Worm (Caenorhabditis elegans) whole organism, L4 larva: ENCODE data around the gene K10C2.6.
A peak's percentile ranks its signal among the peaks of the same experiment; 100 is the strongest.

ENCODE experiments used
- D1046.2 ChIP-seq: fragments of 200-800 bp; sonication (Bioruptor generic); IDR thresholded peaks from 2 replicates; pipeline ENCODE4 v1.3.6; 2022; ENCODE audit warnings: missing genetic modification characterization, missing compliant biosample characterization
- F44E2.7 ChIP-seq: fragments of 200-800 bp; sonication (Bioruptor generic); IDR thresholded peaks from 2 replicates; pipeline ENCODE4 v2.1.2; 2022; ENCODE audit warnings: missing genetic modification characterization, missing compliant biosample characterization
- T20F7.1 ChIP-seq: fragments of 200-800 bp; sonication (Bioruptor generic); optimal IDR thresholded peaks from 2 replicates; lab custom pipeline; 2018; ENCODE audit warnings: mild to moderate bottlenecking, missing genetic modification characterization, missing compliant biosample characterization
- T26A8.4 ChIP-seq: fragments of 200-800 bp; sonication (Bioruptor generic); IDR thresholded peaks from 2 replicates; pipeline ENCODE4 v1.3.6; 2022; ENCODE audit warnings: missing genetic modification characterization, missing compliant biosample characterization
- aha-1 ChIP-seq: fragments of 150-350 bp; peaks from one replicate; lab custom pipeline; 2014; ENCODE audit warnings: missing biosample characterization, missing genetic modification characterization
- arid-1 ChIP-seq: fragments of 200-800 bp; sonication (Bioruptor generic); conservative IDR thresholded peaks from 2 replicates; pipeline ENCODE4 v1.3.6; 2022; ENCODE audit warnings: missing genetic modification reagents, missing genetic modification characterization, missing compliant biosample characterization
- ceh-32 ChIP-seq: sonication (generic microtip); optimal IDR thresholded peaks from 2 replicates; lab custom pipeline; 2016; ENCODE audit warnings: mild to moderate bottlenecking, missing genetic modification characterization, missing compliant biosample characterization; ENCODE audit not compliant: poor library complexity
- ces-1 ChIP-seq: fragments of 150-350 bp; sonication (generic microtip); optimal IDR thresholded peaks from 4 replicates; lab custom pipeline; 2014; ENCODE audit warnings: missing biosample characterization, missing genetic modification reagents, missing genetic modification characterization
- daf-16 ChIP-seq, 3 experiments: sonication (generic microtip); optimal IDR thresholded peaks; 2 replicates each; lab custom pipeline; 2016 to 2017; ENCODE audit warnings: missing genetic modification characterization in 3 of 3, missing genetic modification reagents in 3 of 3, mild to moderate bottlenecking in 2 of 3, missing compliant biosample characterization in 2 of 3, missing biosample characterization in 1 of 3, moderate library complexity in 1 of 3
- dmd-6 ChIP-seq: fragments of 200-800 bp; sonication (Bioruptor generic); IDR thresholded peaks from 2 replicates; pipeline ENCODE4 v1.3.6; 2022; ENCODE audit warnings: missing genetic modification reagents, missing genetic modification characterization, missing compliant biosample characterization
- dpl-1 ChIP-seq: fragments of 150-350 bp; optimal IDR thresholded peaks from 2 replicates; lab custom pipeline; 2014; ENCODE audit warnings: missing biosample characterization, missing genetic modification reagents, missing genetic modification characterization
- duxl-1 ChIP-seq: sonication (generic microtip); optimal IDR thresholded peaks from 2 replicates; lab custom pipeline; 2016; ENCODE audit warnings: mild to moderate bottlenecking, missing genetic modification characterization, moderate library complexity, missing compliant biosample characterization; ENCODE audit not compliant: poor library complexity
- dve-1 ChIP-seq: sonication (generic microtip); optimal IDR thresholded peaks from 2 replicates; lab custom pipeline; 2017; ENCODE audit warnings: antibody characterized with exemption, mild to moderate bottlenecking, missing genetic modification characterization, missing compliant biosample characterization; ENCODE audit not compliant: insufficient read depth
- fkh-10 ChIP-seq: fragments of 150-350 bp; optimal IDR thresholded peaks from 2 replicates; lab custom pipeline; 2014; ENCODE audit warnings: missing biosample characterization, missing genetic modification reagents, missing genetic modification characterization
- hlh-30 ChIP-seq: sonication (generic microtip); optimal IDR thresholded peaks from 2 replicates; lab custom pipeline; 2017; ENCODE audit warnings: antibody characterized with exemption, mild to moderate bottlenecking, missing genetic modification characterization, missing compliant biosample characterization; ENCODE audit not compliant: insufficient read depth
- hmg-1.1 ChIP-seq: fragments of 200-800 bp; sonication (Bioruptor generic); IDR thresholded peaks from 2 replicates; pipeline ENCODE4 v1.3.6; 2022; ENCODE audit warnings: missing genetic modification reagents, missing genetic modification characterization, missing compliant biosample characterization
- jun-1 ChIP-seq: fragments of 150-350 bp; optimal IDR thresholded peaks from 2 replicates; lab custom pipeline; 2014; ENCODE audit warnings: missing biosample characterization, missing genetic modification reagents, missing genetic modification characterization
- lin-1 ChIP-seq: fragments of 200-800 bp; sonication (Bioruptor generic); IDR thresholded peaks from 2 replicates; pipeline ENCODE4 v1.3.6; 2022; ENCODE audit warnings: missing genetic modification reagents, missing genetic modification characterization, missing compliant biosample characterization
- lin-15B ChIP-seq: fragments of 150-350 bp; sonication (generic microtip); optimal IDR thresholded peaks from 3 replicates; lab custom pipeline; 2014; ENCODE audit warnings: missing biosample characterization, missing genetic modification characterization
- lin-38 ChIP-seq: fragments of 200-800 bp; sonication (Bioruptor generic); IDR thresholded peaks from 2 replicates; pipeline ENCODE4 v1.3.6; 2022; ENCODE audit warnings: missing genetic modification reagents, missing genetic modification characterization, missing compliant biosample characterization
- mdl-1 ChIP-seq, 2 experiments: fragments of 150-350 bp in 1 of 2; sonication (generic microtip) in 1 of 2; optimal IDR thresholded peaks; 2 replicates each; lab custom pipeline; 2014 to 2017; ENCODE audit warnings: missing biosample characterization in 2 of 2, missing genetic modification characterization in 2 of 2
- mep-1 ChIP-seq: fragments of 150-350 bp; sonication (generic microtip); optimal IDR thresholded peaks from 3 replicates; lab custom pipeline; 2014; ENCODE audit warnings: missing biosample characterization, missing genetic modification characterization
- nhr-28 ChIP-seq: fragments of 150-350 bp; optimal IDR thresholded peaks from 2 replicates; lab custom pipeline; 2014; ENCODE audit warnings: missing biosample characterization, missing genetic modification characterization
- nhr-41 ChIP-seq: fragments of 200-800 bp; sonication (Bioruptor generic); IDR thresholded peaks from 2 replicates; pipeline ENCODE4 v1.3.6; 2022; ENCODE audit warnings: missing genetic modification reagents, missing genetic modification characterization, missing compliant biosample characterization
- nhr-6 ChIP-seq: fragments of 150-350 bp; optimal IDR thresholded peaks from 2 replicates; lab custom pipeline; 2014; ENCODE audit warnings: missing biosample characterization, missing genetic modification characterization
- php-3 ChIP-seq: fragments of 200-800 bp; sonication (Bioruptor generic); IDR thresholded peaks from 2 replicates; pipeline ENCODE4 v1.3.6; 2022; ENCODE audit warnings: missing genetic modification reagents, missing genetic modification characterization, missing compliant biosample characterization
- pqm-1 ChIP-seq: sonication (generic microtip); optimal IDR thresholded peaks from 2 replicates; lab custom pipeline; 2017; ENCODE audit warnings: missing biosample characterization, missing genetic modification characterization
- snpc-1.2 ChIP-seq: fragments of 200-800 bp; sonication (Bioruptor generic); IDR thresholded peaks from 2 replicates; pipeline ENCODE4 v1.3.6; 2022; ENCODE audit warnings: missing genetic modification reagents, missing genetic modification characterization, missing compliant biosample characterization
- snpc-4 ChIP-seq: fragments of 150-350 bp; optimal IDR thresholded peaks from 2 replicates; lab custom pipeline; 2014; ENCODE audit warnings: missing biosample characterization, missing genetic modification characterization
- spr-1 ChIP-seq: sonication (generic microtip); optimal IDR thresholded peaks from 2 replicates; lab custom pipeline; 2016; ENCODE audit warnings: mild to moderate bottlenecking, missing genetic modification characterization, missing compliant biosample characterization
- spr-3 ChIP-seq: fragments of 200-800 bp; sonication (Bioruptor generic); optimal IDR thresholded peaks from 2 replicates; lab custom pipeline; 2018; ENCODE audit warnings: mild to moderate bottlenecking, missing genetic modification characterization, missing compliant biosample characterization
- tag-97 ChIP-seq: fragments of 200-800 bp; sonication (Bioruptor generic); IDR thresholded peaks from 2 replicates; pipeline ENCODE4 v1.3.6; 2022; ENCODE audit warnings: missing genetic modification characterization, missing compliant biosample characterization
- unc-62 ChIP-seq, 3 experiments: fragments of 150-350 bp in 1 of 3; sonication (generic microtip); optimal IDR thresholded peaks in 2 of 3; peaks in 1 of 3; 1 replicate in 1 of 3; 2 replicates in 2 of 3; lab custom pipeline; 2014 to 2017; ENCODE audit warnings: missing biosample characterization in 3 of 3, missing genetic modification characterization in 3 of 3, missing genetic modification reagents in 3 of 3, missing genotype in 1 of 3
- zag-1 ChIP-seq: fragments of 150-350 bp; optimal IDR thresholded peaks from 2 replicates; lab custom pipeline; 2014; ENCODE audit warnings: missing biosample characterization, missing genetic modification characterization
- zfp-2 ChIP-seq: sonication (generic microtip); optimal IDR thresholded peaks from 2 replicates; lab custom pipeline; 2016; ENCODE audit warnings: mild to moderate bottlenecking, missing genetic modification characterization, missing compliant biosample characterization
- zfp-3 ChIP-seq: fragments of 200-800 bp; sonication (Bioruptor generic); conservative IDR thresholded peaks from 2 replicates; pipeline ENCODE4 v1.3.6; 2022; ENCODE audit warnings: missing genetic modification reagents, missing genetic modification characterization, missing compliant biosample characterization
- zip-11 ChIP-seq: fragments of 200-800 bp; sonication (Bioruptor generic); IDR thresholded peaks from 2 replicates; pipeline ENCODE4 v1.3.6; 2022; ENCODE audit warnings: missing genetic modification characterization, missing compliant biosample characterization
- ztf-7 ChIP-seq: fragments of 150-350 bp; optimal IDR thresholded peaks from 2 replicates; lab custom pipeline; 2014; ENCODE audit warnings: missing biosample characterization, missing genetic modification characterization

The K10C2.6 gene

DNA sequence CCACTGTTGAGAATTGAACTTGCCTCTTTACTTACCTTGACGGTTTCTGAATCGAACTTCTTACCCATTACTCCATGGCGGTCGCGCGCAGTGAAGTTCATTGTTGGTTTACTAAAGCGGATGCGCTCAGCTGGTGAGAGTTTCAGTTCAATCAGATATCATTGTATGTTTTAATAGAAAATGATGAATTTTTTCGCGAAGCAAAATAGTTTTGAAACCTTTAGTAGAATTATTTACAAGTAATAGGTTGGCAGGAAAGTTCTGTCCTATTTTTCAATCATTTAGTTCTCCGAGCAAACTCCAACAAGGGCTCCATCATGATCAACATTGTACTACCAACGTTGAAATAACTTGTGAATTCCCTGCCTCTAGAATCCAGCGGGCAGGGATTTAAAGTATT, 16.2 kb downstream of the K10C2.6 start, which contains the start of gene C15B12.3:
TSS of gene C15B12.3 (minus strand) at position 101 of the 400 bp plus-strand sequence.
- TF ChIP-seq lin-1 (no peak), nhr-41 (GFP tag; lab: Robert Waterston, UW) (no peak), fkh-10 (no peak), zfp-3 (GFP tag; lab: Robert Waterston, UW) (no peak), zag-1 (no peak), unc-62 (GFP tag; optimal IDR thresholded peaks at IDR 0.05 in 1 of 2; lab: Kevin White, UChicago) (peak in 1 of 2 experiments; percentile 57), unc-62 (tag; optimal IDR thresholded peaks at IDR 0.05; lab: Kevin White, UChicago) (no peak)

DNA sequence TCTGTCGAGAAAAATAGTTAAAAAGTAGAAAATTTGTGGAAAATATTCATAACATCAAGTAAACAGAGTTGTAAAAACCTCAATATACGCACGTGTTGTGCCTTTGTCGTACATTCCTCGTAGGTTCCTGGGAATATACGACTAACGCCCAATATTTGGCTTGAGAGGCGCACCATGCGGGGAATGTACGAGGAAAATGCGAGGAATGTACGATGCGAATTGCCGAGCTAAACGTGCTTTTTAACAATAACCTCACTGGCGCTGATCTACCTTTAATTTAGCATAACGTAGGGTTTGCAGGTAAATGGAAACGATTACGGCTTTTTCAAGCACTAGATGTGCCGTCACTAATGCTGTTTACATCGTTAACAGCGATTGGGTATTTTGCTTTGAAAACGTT, 17.3 kb downstream of the K10C2.6 start, which contains the start of gene C15B12.9:
TSS of gene C15B12.9 (plus strand) at position 301 of the 400 bp plus-strand sequence.
- peak in 1 of 2 experiments; percentile 42 for TF ChIP-seq unc-62 (GFP tag; optimal IDR thresholded peaks at IDR 0.05 in 1 of 2; lab: Kevin White, UChicago)
- TF ChIP-seq unc-62 (tag; optimal IDR thresholded peaks at IDR 0.05; lab: Kevin White, UChicago): no peak
- TF ChIP-seq snpc-1.2 (GFP tag; lab: Robert Waterston, UW): no peak
- no peak for TF ChIP-seq aha-1 (tag; lab: Kevin White, UChicago)
- no peak for TF ChIP-seq php-3

DNA sequence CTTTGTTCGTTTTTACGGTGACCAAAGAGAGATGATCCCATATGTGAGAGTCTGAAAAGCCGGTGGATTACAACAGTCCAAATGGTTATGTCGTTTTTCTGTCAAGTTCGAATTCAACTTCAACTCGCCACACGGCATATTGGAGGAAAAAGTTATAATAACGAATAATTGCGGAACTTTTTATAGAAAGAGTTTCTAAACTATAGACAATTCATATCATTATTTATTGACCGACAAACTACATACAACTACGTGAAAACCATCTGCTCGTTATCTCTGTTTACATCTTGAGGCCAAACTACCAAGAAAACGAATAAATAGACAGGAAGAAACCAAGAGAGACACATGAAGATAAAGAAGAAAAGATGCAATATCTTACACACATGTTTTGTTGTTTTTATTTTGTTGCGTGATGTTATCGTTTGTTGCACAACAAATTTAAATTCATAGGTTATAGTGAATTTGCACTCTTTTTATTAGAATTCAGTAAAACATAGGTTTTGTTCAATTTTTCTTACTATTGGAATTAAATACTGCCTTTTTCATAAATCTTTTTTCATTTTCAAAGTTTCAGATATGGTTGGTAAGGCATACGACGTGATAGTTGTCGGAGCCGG, 22.6 kb downstream of the K10C2.6 start, which contains the start of the genes C15B12.4 and C15B12.8:
TSS of gene C15B12.4 (minus strand) at position 51 of the 617 bp plus-strand sequence.
TSS of gene C15B12.8 (plus strand) at position 567 of the 617 bp plus-strand sequence.
- TF ChIP-seq daf-16 (GFP tag; optimal IDR thresholded peaks at IDR 0.05; lab: Kevin White, UChicago): peak in 1 of 2 experiments; percentile 87
- no peak for TF ChIP-seq daf-16 (tag; optimal IDR thresholded peaks at IDR 0.05; lab: Kevin White, UChicago)
- no peak for TF ChIP-seq tag-97 (GFP tag; lab: Robert Waterston, UW)
- no peak for TF ChIP-seq php-3
- peak in 1 of 2 experiments; percentile 17 for TF ChIP-seq unc-62 (GFP tag; optimal IDR thresholded peaks at IDR 0.05 in 1 of 2; lab: Kevin White, UChicago)
- TF ChIP-seq unc-62 (tag; optimal IDR thresholded peaks at IDR 0.05; lab: Kevin White, UChicago): no peak
- no peak for TF ChIP-seq ces-1

DNA sequence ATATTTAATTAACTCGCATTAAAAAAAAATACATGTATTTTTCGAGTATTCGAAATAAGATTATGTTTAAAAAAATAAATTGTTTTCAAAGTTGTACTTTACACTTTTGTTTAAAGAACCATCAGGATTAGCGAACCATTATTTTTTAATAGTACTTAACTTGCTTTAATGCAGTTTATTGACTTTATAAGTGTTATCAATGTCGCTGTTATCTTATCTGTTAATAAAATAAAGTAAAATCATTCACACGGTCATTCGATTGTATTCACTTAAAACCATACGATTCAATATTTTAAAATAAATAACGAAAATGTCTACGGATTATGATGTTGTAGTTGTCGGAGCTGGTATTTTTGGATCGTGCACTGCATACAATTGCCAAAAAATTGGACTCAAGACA, 25.3 kb downstream of the K10C2.6 start, which contains the start of gene C15B12.1:
TSS of gene C15B12.1 (plus strand) at position 271 of the 400 bp plus-strand sequence.
- TF ChIP-seq pqm-1 (tag; lab: Kevin White, UChicago) (peak; percentile 16), nhr-28 (tag; lab: Kevin White, UChicago) (peak; percentile 22), php-3 (peak; percentile 70), dpl-1 (GFP tag; lab: Kevin White, UChicago) (no peak), dve-1 (peak; percentile 36)

DNA sequence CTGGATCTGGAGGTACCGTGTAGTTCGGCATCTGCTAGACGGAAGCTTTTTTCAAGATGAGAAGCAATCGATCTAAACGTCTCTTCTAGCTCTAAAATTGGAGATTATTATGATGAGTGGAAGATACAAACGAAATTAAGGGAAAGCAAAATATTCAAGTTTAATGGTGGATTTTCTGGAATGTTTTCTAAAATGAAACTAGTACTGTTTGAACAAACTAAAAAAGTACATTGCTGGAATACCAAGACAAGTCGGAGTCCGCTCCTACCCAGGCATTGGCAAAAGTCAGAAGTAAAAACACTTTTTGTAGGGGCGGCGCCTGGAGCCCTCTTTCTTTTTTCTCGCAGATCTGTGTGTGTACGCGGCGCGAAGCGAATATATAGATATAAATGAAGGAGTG, 33.5 kb downstream of the K10C2.6 start, which contains the start of gene gar-1:
TSS of gene gar-1 (minus strand) at position 101 of the 400 bp plus-strand sequence.
- no peak for TF ChIP-seq spr-3 (GFP tag; lab: Kevin White, UChicago)
- TF ChIP-seq F44E2.7 (GFP tag; lab: Robert Waterston, UW): no peak
- no peak for TF ChIP-seq D1046.2 (GFP tag; lab: Robert Waterston, UW)
- no peak for TF ChIP-seq lin-15B (tag; lab: Kevin White, UChicago)
- TF ChIP-seq spr-1 (tag; lab: Kevin White, UChicago): no peak
- TF ChIP-seq T20F7.1 (GFP tag; lab: Kevin White, UChicago): no peak
- no peak for TF ChIP-seq hmg-1.1 (GFP tag; lab: Robert Waterston, UW)
- TF ChIP-seq ztf-7 (tag; lab: Kevin White, UChicago): no peak
- no peak for TF ChIP-seq zfp-2 (tag; lab: Kevin White, UChicago)
- TF ChIP-seq dmd-6: no peak
- TF ChIP-seq nhr-41 (GFP tag; lab: Robert Waterston, UW): no peak
- TF ChIP-seq dpl-1 (GFP tag; lab: Kevin White, UChicago): no peak
- TF ChIP-seq lin-38 (GFP tag; lab: Robert Waterston, UW): no peak
- no peak for TF ChIP-seq daf-16 (GFP tag; optimal IDR thresholded peaks at IDR 0.05; lab: Kevin White, UChicago)
- no peak for TF ChIP-seq daf-16 (tag; optimal IDR thresholded peaks at IDR 0.05; lab: Kevin White, UChicago)

DNA sequence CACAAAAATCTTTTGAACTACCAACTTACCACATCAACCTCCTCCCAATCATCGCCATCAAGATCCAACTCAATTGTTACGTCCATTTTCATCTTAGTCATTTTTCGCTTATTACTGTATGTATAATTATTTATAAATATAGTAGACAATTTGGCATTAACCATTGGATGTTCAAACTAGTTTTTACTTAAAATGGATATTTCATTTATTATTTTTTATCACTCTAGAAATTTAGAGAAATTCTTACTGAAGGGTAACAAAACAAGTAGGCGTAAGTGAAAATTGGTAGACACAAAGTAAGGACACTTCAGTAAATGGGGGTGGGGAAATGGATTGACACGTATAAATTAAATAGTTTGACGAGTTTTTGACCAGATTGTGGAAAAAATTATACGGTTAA, 48.5 kb downstream of the K10C2.6 start, which contains the start of gene actl-1:
TSS of gene actl-1 (minus strand) at position 101 of the 400 bp plus-strand sequence.
- TF ChIP-seq nhr-6 (tag; lab: Kevin White, UChicago): no peak
- TF ChIP-seq mdl-1 (tag; optimal IDR thresholded peaks at IDR 0.05; lab: Kevin White, UChicago): no peak
- no peak for TF ChIP-seq snpc-4 (tag; lab: Kevin White, UChicago)
- no peak for TF ChIP-seq duxl-1 (tag; lab: Kevin White, UChicago)
- TF ChIP-seq zfp-2 (tag; lab: Kevin White, UChicago): no peak
- TF ChIP-seq tag-97 (GFP tag; lab: Robert Waterston, UW): no peak
- no peak for TF ChIP-seq ztf-7 (tag; lab: Kevin White, UChicago)
- no peak for TF ChIP-seq T26A8.4 (GFP tag; lab: Robert Waterston, UW)
- TF ChIP-seq ceh-32 (tag; lab: Kevin White, UChicago): no peak
- TF ChIP-seq hlh-30: no peak
- TF ChIP-seq arid-1: no peak
- TF ChIP-seq zip-11 (GFP tag; lab: Robert Waterston, UW): no peak
- TF ChIP-seq jun-1 (tag; lab: Kevin White, UChicago): no peak
- no peak for TF ChIP-seq mep-1 (tag; lab: Kevin White, UChicago)
